Worm (Caenorhabditis elegans) whole organism, midembryonic: Measurements from ENCODE around the gene clec-84.

Experiments
- T22C8.4 ChIP-seq: fragments of 200-800 bp; sonication (Bioruptor generic); IDR thresholded peaks from 2 replicates; pipeline ENCODE4 v1.3.6; 2022; ENCODE audit warnings: missing genetic modification characterization, missing compliant biosample characterization
- cog-1 ChIP-seq: sonication (generic microtip); optimal IDR thresholded peaks from 2 replicates; lab custom pipeline; 2016; ENCODE audit warnings: missing genetic modification characterization, missing compliant biosample characterization
- flt-1 ChIP-seq: fragments of 200-800 bp; sonication (Bioruptor generic); IDR thresholded peaks from 2 replicates; pipeline ENCODE4 v1.3.6; 2022; ENCODE audit warnings: missing genetic modification characterization, missing compliant biosample characterization
- klf-2 ChIP-seq: fragments of 200-800 bp; sonication (Bioruptor generic); conservative IDR thresholded peaks from 2 replicates; pipeline ENCODE4 v1.3.6; 2022; ENCODE audit warnings: missing genetic modification reagents, missing genetic modification characterization, missing compliant biosample characterization
- med-1 ChIP-seq: sonication (generic microtip); optimal IDR thresholded peaks from 2 replicates; lab custom pipeline; 2017; ENCODE audit warnings: missing genetic modification characterization, mild to moderate bottlenecking, missing compliant biosample characterization, antibody characterized with exemption, missing genetic modification reagents; ENCODE audit not compliant: insufficient read depth
- ref-1 ChIP-seq: fragments of 200-800 bp; sonication (Bioruptor generic); conservative IDR thresholded peaks from 2 replicates; pipeline ENCODE4 v1.3.6; 2022; ENCODE audit warnings: missing genetic modification reagents, missing genetic modification characterization, missing compliant biosample characterization
- tab-1 ChIP-seq: fragments of 200-800 bp; sonication (Bioruptor generic); IDR thresholded peaks from 2 replicates; pipeline ENCODE4 v1.3.6; 2022; ENCODE audit warnings: missing genetic modification characterization, missing compliant biosample characterization
- ztf-23 ChIP-seq: fragments of 200-800 bp; sonication (Bioruptor generic); IDR thresholded peaks from 2 replicates; pipeline ENCODE4 v1.3.6; 2022; ENCODE audit warnings: missing genetic modification reagents, missing genetic modification characterization, missing compliant biosample characterization
- ztf-29 ChIP-seq: fragments of 200-800 bp; sonication (Bioruptor generic); IDR thresholded peaks from 2 replicates; pipeline ENCODE4 v1.3.6; 2022; ENCODE audit warnings: missing genetic modification reagents, missing genetic modification characterization, missing compliant biosample characterization

The clec-84 gene

DNA sequence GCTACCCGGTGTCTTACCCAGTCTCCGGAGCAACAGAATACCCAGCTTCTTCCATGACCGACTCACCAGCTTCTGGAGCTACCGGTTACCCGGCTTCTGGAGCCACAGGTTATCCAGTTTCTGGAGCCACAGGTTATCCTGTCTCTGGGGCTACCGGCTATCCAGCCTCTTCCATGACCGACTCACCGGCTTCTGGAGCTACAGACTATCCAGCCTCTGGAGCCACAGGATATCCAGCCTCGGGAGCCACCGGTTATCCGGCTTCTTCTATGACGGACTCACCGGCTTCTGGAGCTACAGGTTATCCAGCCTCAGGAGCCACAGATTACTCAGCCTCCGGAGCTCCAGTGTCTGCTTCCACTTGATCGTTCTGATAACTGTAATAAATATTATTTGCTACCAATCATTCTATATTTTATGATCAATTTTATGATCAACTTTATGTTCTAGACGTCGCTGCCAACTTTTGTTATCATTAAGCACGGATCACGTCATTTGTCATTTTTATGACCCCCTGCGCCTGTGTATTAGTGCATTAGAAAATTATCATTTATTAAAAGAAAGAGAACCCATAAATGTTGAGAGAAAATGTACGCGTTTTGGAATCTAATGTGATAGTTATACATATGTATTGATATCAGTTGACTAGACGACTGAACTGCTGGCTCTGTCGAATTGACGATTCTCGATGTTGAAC lies 12.9 kb downstream of the clec-84 start:
- TF ChIP-seq ztf-29 (GFP tag; lab: Robert Waterston, UW) (no peak), klf-2 (GFP tag; lab: Robert Waterston, UW) (no peak), flt-1 (GFP tag; lab: Robert Waterston, UW) (no peak), cog-1 (no peak), ref-1 (GFP tag; lab: Robert Waterston, UW) (no peak), tab-1 (no peak), med-1 (GFP tag; lab: Kevin White, UChicago) (no peak), T22C8.4 (GFP tag; lab: Robert Waterston, UW) (no peak), ztf-23 (GFP tag; lab: Robert Waterston, UW) (no peak)

- TF ChIP-seq med-1 (GFP tag; lab: Kevin White, UChicago), result no peak
Measured at ce11 chrIV:2858734-2859133, 16.5 kb downstream of the clec-84 start.

- TF ChIP-seq med-1 (GFP tag; lab: Kevin White, UChicago) (no peak), flt-1 (GFP tag; lab: Robert Waterston, UW) (no peak), ref-1 (GFP tag; lab: Robert Waterston, UW) (no peak), cog-1 (no peak), ztf-23 (GFP tag; lab: Robert Waterston, UW) (no peak), tab-1 (no peak), T22C8.4 (GFP tag; lab: Robert Waterston, UW) (no peak), ztf-29 (GFP tag; lab: Robert Waterston, UW) (no peak), klf-2 (GFP tag; lab: Robert Waterston, UW) (no peak)
Measured at ce11 chrIV:2864743-2865142, 22.5 kb downstream of the clec-84 start, which contains the start of gene Y54G2A.16. TSS of gene Y54G2A.16 (minus strand) at chrIV:2864843.

ce11 chrIV:2885260-2885659 lies 43.0 kb downstream of the clec-84 start:
- TF ChIP-seq ref-1 (GFP tag; lab: Robert Waterston, UW) (no peak), tab-1 (no peak), ztf-23 (GFP tag; lab: Robert Waterston, UW) (no peak)

DNA sequence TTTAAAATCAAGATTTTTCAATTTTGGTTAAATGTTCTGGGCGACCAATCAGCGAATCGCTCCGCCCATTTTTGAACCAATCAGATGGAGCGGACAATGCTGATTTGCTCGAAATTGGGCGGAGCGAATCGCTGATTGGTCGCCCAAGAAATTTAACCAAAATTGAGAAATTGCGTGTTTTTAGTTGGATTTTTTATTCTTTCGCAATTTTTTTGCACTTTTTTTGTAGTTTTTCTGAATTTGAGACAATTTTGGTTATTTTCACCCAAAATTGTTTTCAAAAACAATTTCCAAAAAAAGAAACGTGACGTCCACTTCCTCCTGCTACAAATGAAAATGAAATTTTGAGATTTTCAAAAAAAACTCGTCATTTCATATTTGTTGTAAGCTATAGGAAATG lies 44.4 kb downstream of the clec-84 start, which contains the start of gene dml-1:
Gene dml-1, plus strand, starts transcription at position 301 of the 400 bp plus-strand sequence.
- TF ChIP-seq flt-1 (GFP tag; lab: Robert Waterston, UW), result no peak
- no peak for TF ChIP-seq ztf-29 (GFP tag; lab: Robert Waterston, UW)
- TF ChIP-seq T22C8.4 (GFP tag; lab: Robert Waterston, UW), result no peak
- TF ChIP-seq klf-2 (GFP tag; lab: Robert Waterston, UW), result no peak
- TF ChIP-seq tab-1, result no peak
- no peak for TF ChIP-seq ztf-23 (GFP tag; lab: Robert Waterston, UW)
- no peak for TF ChIP-seq ref-1 (GFP tag; lab: Robert Waterston, UW)
- no peak for TF ChIP-seq cog-1
- no peak for TF ChIP-seq med-1 (GFP tag; lab: Kevin White, UChicago)

ce11 chrIV:2887245-2887644 lies 45.0 kb downstream of the clec-84 start:
- no peak for TF ChIP-seq ztf-29 (GFP tag; lab: Robert Waterston, UW)
- TF ChIP-seq med-1 (GFP tag; lab: Kevin White, UChicago), result no peak
- TF ChIP-seq ref-1 (GFP tag; lab: Robert Waterston, UW), result no peak
- TF ChIP-seq cog-1, result no peak
- TF ChIP-seq T22C8.4 (GFP tag; lab: Robert Waterston, UW), result no peak
- TF ChIP-seq tab-1, result no peak

DNA sequence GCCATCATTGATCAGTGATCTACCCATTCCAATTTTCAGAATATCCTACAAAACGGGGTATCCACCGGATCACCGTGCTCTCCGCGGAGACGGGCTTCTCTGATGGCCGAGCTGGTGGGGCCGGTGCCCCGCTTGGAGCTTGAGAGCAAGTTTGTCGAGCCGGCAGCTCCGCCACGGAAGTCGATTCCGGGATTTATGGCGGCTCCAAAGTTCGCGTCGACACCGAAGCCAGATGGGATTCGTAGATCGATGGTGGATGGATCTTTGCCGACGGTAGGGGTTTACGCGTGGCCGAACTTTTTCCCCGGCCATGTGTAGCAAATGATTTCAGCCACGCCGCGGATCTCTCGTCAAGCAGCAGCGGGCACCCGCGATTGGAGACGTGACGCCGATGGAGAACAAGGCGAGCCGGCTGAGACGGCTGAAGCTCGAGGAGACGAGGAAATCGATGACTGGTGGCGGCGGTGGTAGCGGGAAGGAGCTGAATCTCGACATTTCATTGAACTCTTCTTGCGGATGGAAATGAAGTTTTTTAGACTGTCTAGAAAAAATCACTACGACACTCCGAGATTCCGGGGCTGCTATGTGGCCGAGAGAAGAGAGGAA lies 46.3 kb downstream of the clec-84 start:
- TF ChIP-seq med-1 (GFP tag; lab: Kevin White, UChicago) (no peak), ref-1 (GFP tag; lab: Robert Waterston, UW) (no peak), cog-1 (no peak), flt-1 (GFP tag; lab: Robert Waterston, UW) (no peak)

ce11 chrIV:2890401-2890952 lies 48.2 kb downstream of the clec-84 start, which contains the start of the genes nprt-1 and dib-1:
TSS of gene nprt-1 (minus strand) at chrIV:2890451.
TSS of gene dib-1 (plus strand) at chrIV:2890882.
- TF ChIP-seq med-1 (GFP tag; lab: Kevin White, UChicago), result no peak
- TF ChIP-seq T22C8.4 (GFP tag; lab: Robert Waterston, UW), result no peak
- no peak for TF ChIP-seq ztf-29 (GFP tag; lab: Robert Waterston, UW)
- TF ChIP-seq ztf-23 (GFP tag; lab: Robert Waterston, UW), result no peak
- no peak for TF ChIP-seq cog-1
- no peak for TF ChIP-seq ref-1 (GFP tag; lab: Robert Waterston, UW)
- TF ChIP-seq tab-1, result no peak
- TF ChIP-seq klf-2 (GFP tag; lab: Robert Waterston, UW), result no peak
- TF ChIP-seq flt-1 (GFP tag; lab: Robert Waterston, UW), result no peak

ce11 chrIV:2891535-2892233 lies 49.4 kb downstream of the clec-84 start:
- no peak for TF ChIP-seq ztf-29 (GFP tag; lab: Robert Waterston, UW)
- no peak for TF ChIP-seq cog-1
